Fruit fly (Drosophila melanogaster): ENCODE data around the gene CG34367.

The CG34367 gene

DNA sequence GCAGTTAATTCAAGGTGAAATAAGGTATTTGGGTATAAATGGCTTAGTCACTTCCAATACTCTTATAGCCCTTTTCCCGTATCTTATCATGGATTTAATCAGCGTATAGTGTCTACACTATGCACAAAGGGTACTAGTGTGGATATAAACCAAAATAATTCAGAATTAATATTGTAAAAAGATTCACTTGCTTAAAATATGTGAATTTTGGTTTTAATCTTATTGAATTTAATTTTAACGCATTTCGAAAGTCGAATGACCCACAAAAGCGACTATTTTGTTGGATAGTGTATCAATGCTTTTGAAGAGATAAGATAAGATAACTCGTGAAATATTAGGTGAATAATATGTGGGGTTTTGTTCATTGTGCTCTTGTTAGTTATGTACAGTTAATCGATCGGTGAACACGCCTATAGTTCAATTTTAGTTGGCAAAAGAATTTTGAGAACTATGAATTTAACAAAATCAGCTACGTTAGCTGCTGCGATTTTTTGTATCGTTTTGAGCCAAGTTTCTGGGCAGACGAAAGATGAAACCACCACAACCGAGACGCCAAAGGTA, 28.3 kb upstream of the CG34367 start, which contains the start of gene CG5096 (continued):
- TF ChIP-seq CG11398 (GFP tag; optimal IDR thresholded peaks at IDR 0.05) (peak; percentile 62), CG13296 (GFP tag; optimal IDR thresholded peaks at IDR 0.05) (peak; percentile 94), sens-2 (GFP tag; IDR thresholded peaks at IDR 0.05) (no peak), grn (GFP tag; optimal IDR thresholded peaks at IDR 0.05) (peak; percentile 97), E2f1 (GFP tag; IDR thresholded peaks at IDR 0.05) (peak; percentile 88), sisA (GFP tag; IDR thresholded peaks at IDR 0.05) (peak; percentile 72; the same call in 1 of the 2 replicates), CG6813 (GFP tag; optimal IDR thresholded peaks at IDR 0.05) (peak; percentile 87), Hr39 (optimal IDR thresholded peaks at IDR 0.05) (no peak), Usf (GFP tag; optimal IDR thresholded peaks at IDR 0.05) (peak; percentile 49), CG4328 (GFP tag; optimal IDR thresholded peaks at IDR 0.05) (peak; percentile 62), CG9727 (GFP tag; optimal IDR thresholded peaks at IDR 0.05) (peak; percentile 79), Mes4 (GFP tag; optimal IDR thresholded peaks at IDR 0.05) (peak; percentile 29), CG10366 (GFP tag; IDR thresholded peaks at IDR 0.05) (peak; percentile 91), peb (GFP tag; IDR thresholded peaks at IDR 0.05) (peak; percentile 42; the same call in 1 of the 2 replicates), HLH54F (GFP tag; optimal IDR thresholded peaks at IDR 0.05) (peak; percentile 76), HmgZ (tag; optimal IDR thresholded peaks at IDR 0.05) (peak; percentile 95), CG17359 (tag; optimal IDR thresholded peaks at IDR 0.05) (peak; percentile 94), onecut (GFP tag; IDR thresholded peaks at IDR 0.05) (peak; percentile 81), Dek (tag; optimal IDR thresholded peaks at IDR 0.05) (peak; percentile 94), tgo (GFP tag; IDR thresholded peaks at IDR 0.05) (peak; percentile 90), dati (GFP tag; IDR thresholded peaks at IDR 0.05) (peak; percentile 63; the same call in 1 of the 2 replicates), CG2116 (GFP tag; optimal IDR thresholded peaks at IDR 0.05) (peak; percentile 49), CG17385 (GFP tag; optimal IDR thresholded peaks at IDR 0.05) (peak; percentile 89), hb (GFP tag; IDR thresholded peaks at IDR 0.05; ENCODE audit: partially characterized antibody) (no peak), phol (tag; optimal IDR thresholded peaks at IDR 0.05) (peak; percentile 81), CG1832 (GFP tag; optimal IDR thresholded peaks at IDR 0.05) (no peak), CG2712 (tag; optimal IDR thresholded peaks at IDR 0.05) (peak; percentile 90), CG17568 (GFP tag; optimal IDR thresholded peaks at IDR 0.05) (peak; percentile 86), p53 (GFP tag; optimal IDR thresholded peaks at IDR 0.05) (no peak), jigr1 (GFP tag; IDR thresholded peaks at IDR 0.05) (0 out of 3 replicates have a peak, but pooled peaks have one; percentile 47), Gsc (GFP tag; IDR thresholded peaks at IDR 0.05) (no peak), row (GFP tag; IDR thresholded peaks at IDR 0.05) (peak; percentile 96), fd3F (GFP tag; optimal IDR thresholded peaks at IDR 0.05) (peak; percentile 87), toy (GFP tag; IDR thresholded peaks at IDR 0.05) (peak; percentile 74; the same call in 1 of the 2 replicates), CG17361 (GFP tag; IDR thresholded peaks at IDR 0.05) (peak; percentile 84; the same call in 2 of the 3 replicates), Optix (GFP tag; IDR thresholded peaks at IDR 0.05) (no peak), zfh2 (GFP tag; optimal IDR thresholded peaks at IDR 0.05) (peak; percentile 67), CG4404 (GFP tag; IDR thresholded peaks at IDR 0.05) (no peak), CG6272 (GFP tag; IDR thresholded peaks at IDR 0.05) (peak; percentile 81), mld (GFP tag; IDR thresholded peaks at IDR 0.05; ENCODE audit: partially characterized antibody) (no peak), chm (GFP tag; IDR thresholded peaks at IDR 0.05) (peak; percentile 83), cas (GFP tag; IDR thresholded peaks at IDR 0.05) (peak; percentile 76; the same call in 1 of the 2 replicates), CG30020 (tag; optimal IDR thresholded peaks at IDR 0.05) (peak; percentile 46), rib (GFP tag; IDR thresholded peaks at IDR 0.05) (peak; percentile 86), NK7.1 (GFP tag; optimal IDR thresholded peaks at IDR 0.05) (peak; percentile 52), mirr (GFP tag; optimal IDR thresholded peaks at IDR 0.05) (peak; percentile 91), CG17328 (GFP tag; IDR thresholded peaks at IDR 0.05) (peak; percentile 83), B-H2 (GFP tag; optimal IDR thresholded peaks at IDR 0.05) (peak; percentile 84), CG9609 (GFP tag; optimal IDR thresholded peaks at IDR 0.05) (peak; percentile 53), ci (GFP tag; IDR thresholded peaks at IDR 0.05) (peak; percentile 94), CG9876 (GFP tag; optimal IDR thresholded peaks at IDR 0.05) (no peak)

All from whole organism, embryonic.